Worm (Caenorhabditis elegans): ENCODE measurements around the gene zyg-1.
A peak's percentile ranks its signal among the peaks of the same experiment; 100 is the strongest.

The zyg-1 gene

ce11 chrII:5604441-5604840 is 45.1 kb upstream of the zyg-1 start:
- no peak for TF ChIP-seq ama-1 (optimal IDR thresholded peaks at IDR 0.05)
- TF ChIP-seq ama-1 (GFP tag; optimal IDR thresholded peaks at IDR 0.05): no peak
- TF ChIP-seq madf-3 (GFP tag; IDR thresholded peaks at IDR 0.05): no peak
- TF ChIP-seq F49E8.2 (tag; optimal IDR thresholded peaks at IDR 0.05; ENCODE audit: insufficient read depth): no peak
- TF ChIP-seq madf-6 (GFP tag; IDR thresholded peaks at IDR 0.05): no peak
- no peak for TF ChIP-seq nhr-27 (tag; optimal IDR thresholded peaks at IDR 0.05)
- TF ChIP-seq nhr-80 (tag; optimal IDR thresholded peaks at IDR 0.05): no peak
- TF ChIP-seq aptf-3 (GFP tag; IDR thresholded peaks at IDR 0.05): no peak
- TF ChIP-seq lir-1 (GFP tag; conservative IDR thresholded peaks at IDR 0.05): no peak
- TF ChIP-seq hlh-12 (tag; optimal IDR thresholded peaks at IDR 0.05): no peak
- no peak for TF ChIP-seq snpc-3.4 (tag; optimal IDR thresholded peaks at IDR 0.05)
- TF ChIP-seq lsl-1 (GFP tag; optimal IDR thresholded peaks at IDR 0.05): no peak
- TF ChIP-seq lsy-27 (tag; optimal IDR thresholded peaks at IDR 0.05; ENCODE audit: borderline replicate concordance, insufficient read depth): no peak
- no peak for TF ChIP-seq ztf-6 (GFP tag; IDR thresholded peaks at IDR 0.05)
- no peak for TF ChIP-seq nfyb-1 (GFP tag; IDR thresholded peaks at IDR 0.05)
- TF ChIP-seq ets-4 (GFP tag; optimal IDR thresholded peaks at IDR 0.05): no peak
- no peak for TF ChIP-seq B0336.3 (GFP tag; IDR thresholded peaks at IDR 0.05)

DNA sequence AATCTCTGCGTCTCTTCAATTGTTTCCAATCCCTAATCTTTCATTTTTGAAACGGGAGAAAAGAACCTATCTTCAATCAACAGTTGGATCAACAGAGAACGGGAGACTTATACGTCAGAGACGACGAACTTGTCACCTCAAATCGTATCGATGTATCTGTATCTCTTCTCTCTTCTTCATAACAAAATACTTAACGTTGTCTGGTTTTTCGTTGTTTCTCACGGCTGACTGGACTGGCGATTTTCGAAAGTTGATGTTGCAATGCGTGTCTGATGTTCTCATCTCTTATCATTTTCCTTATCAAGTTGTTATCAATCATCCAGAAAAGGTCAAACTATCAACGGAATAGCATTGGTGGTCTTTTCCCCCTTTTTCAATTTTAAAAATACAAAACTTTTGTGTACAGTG is 44.0 kb upstream of the zyg-1 start:
- TF ChIP-seq mcd-1 (GFP tag; IDR thresholded peaks at IDR 0.05): 0 out of 2 replicates have a peak, but pooled peaks have one; percentile 14
- no peak for TF ChIP-seq zim-3 (tag; optimal IDR thresholded peaks at IDR 0.05)
- peak; percentile 88 for TF ChIP-seq ztf-26 (tag; optimal IDR thresholded peaks at IDR 0.05)
- peak; percentile 80 for TF ChIP-seq lin-40 (tag; optimal IDR thresholded peaks at IDR 0.05)
- TF ChIP-seq madf-6 (GFP tag; IDR thresholded peaks at IDR 0.05): no peak
- no peak for TF ChIP-seq ccch-3 (GFP tag; optimal IDR thresholded peaks at IDR 0.05)
- TF ChIP-seq egrh-3 (GFP tag; IDR thresholded peaks at IDR 0.05): no peak
- peak; percentile 77 for TF ChIP-seq somi-1 (GFP tag; optimal IDR thresholded peaks at IDR 0.05)
- no peak for TF ChIP-seq F22D6.2 (tag; optimal IDR thresholded peaks at IDR 0.05)
- no peak for TF ChIP-seq Y79H2A.3 (GFP tag; conservative IDR thresholded peaks at IDR 0.05)
- TF ChIP-seq hmg-1.2 (GFP tag; IDR thresholded peaks at IDR 0.05): 0 out of 2 replicates have a peak, but pooled peaks have one; percentile 14
- TF ChIP-seq pha-4 (tag; optimal IDR thresholded peaks at IDR 0.05): no peak
- TF ChIP-seq snpc-4 (GFP tag; optimal IDR thresholded peaks at IDR 0.05): no peak
- peak in 1 of 4 experiments; percentile 40 for TF ChIP-seq snpc-4 (tag; optimal IDR thresholded peaks at IDR 0.05)
- TF ChIP-seq die-1 (tag; optimal IDR thresholded peaks at IDR 0.05): peak; percentile 49
- TF ChIP-seq hsf-1 (GFP tag; IDR thresholded peaks at IDR 0.05): no peak
- TF ChIP-seq nhr-80 (tag; optimal IDR thresholded peaks at IDR 0.05): peak; percentile 54
- no peak for TF ChIP-seq F23B12.7 (tag; optimal IDR thresholded peaks at IDR 0.05; ENCODE audit: insufficient read depth)
- no peak for TF ChIP-seq repo-1 (tag; optimal IDR thresholded peaks at IDR 0.05)
- TF ChIP-seq K11D2.4 (GFP tag; IDR thresholded peaks at IDR 0.05): 0 out of 2 replicates have a peak, but pooled peaks have one; percentile 25

ce11 chrII:5607756-5608155 is 41.8 kb upstream of the zyg-1 start, which contains the start of gene C17G10.7:
C17G10.7 (minus strand) TSS chrII:5607856.
- TF ChIP-seq nfyb-1 (GFP tag; IDR thresholded peaks at IDR 0.05): no peak
- TF ChIP-seq zim-3 (tag; optimal IDR thresholded peaks at IDR 0.05): no peak
- no peak for TF ChIP-seq cebp-1 (GFP tag; IDR thresholded peaks at IDR 0.05)
- no peak for TF ChIP-seq cebp-1 (tag; optimal IDR thresholded peaks at IDR 0.05)
- TF ChIP-seq lsl-1 (GFP tag; optimal IDR thresholded peaks at IDR 0.05): no peak
- TF ChIP-seq sptf-2 (GFP tag; optimal IDR thresholded peaks at IDR 0.05): no peak
- TF ChIP-seq ztf-6 (GFP tag; IDR thresholded peaks at IDR 0.05): no peak
- no peak for TF ChIP-seq let-607 (tag; optimal IDR thresholded peaks at IDR 0.05)
- TF ChIP-seq Y53G8AR.9 (GFP tag; conservative IDR thresholded peaks at IDR 0.05): no peak
- TF ChIP-seq sea-2 (GFP tag; IDR thresholded peaks at IDR 0.05): no peak
- TF ChIP-seq rcor-1 (GFP tag; IDR thresholded peaks at IDR 0.05): no peak
- TF ChIP-seq egrh-3 (GFP tag; IDR thresholded peaks at IDR 0.05): no peak
- no peak for TF ChIP-seq F33H1.4 (GFP tag; IDR thresholded peaks at IDR 0.05)
- no peak for TF ChIP-seq ztf-22 (GFP tag; optimal IDR thresholded peaks at IDR 0.05)
- TF ChIP-seq xnd-1 (tag; optimal IDR thresholded peaks at IDR 0.05): no peak
- TF ChIP-seq unc-130 (GFP tag; optimal IDR thresholded peaks at IDR 0.05): no peak

Data from whole organism, young adult.